Fruit fly (Drosophila melanogaster): ENCODE measurements around the gene CG14625.

DNA sequence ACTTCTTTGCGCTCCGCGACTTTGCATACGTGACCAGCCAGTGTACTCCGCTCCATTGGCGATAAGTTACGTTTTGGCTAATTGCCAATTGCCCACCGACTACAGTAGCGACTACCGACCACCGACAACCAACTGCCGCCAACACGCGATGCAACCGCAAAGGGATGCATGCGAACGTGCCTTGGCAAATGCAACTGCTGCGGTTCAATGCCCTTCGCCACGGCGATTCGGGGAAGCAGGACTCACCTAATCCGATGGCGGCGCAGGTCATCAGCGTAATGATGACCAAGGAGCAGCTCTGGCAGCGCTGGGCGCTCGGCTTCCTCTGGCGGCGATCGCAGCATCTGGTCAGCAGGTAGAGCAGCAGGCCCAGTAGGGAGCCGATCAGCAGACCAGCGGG is 26.5 kb downstream of the CG14625 start:
- TF ChIP-seq CG8478 (optimal IDR thresholded peaks at IDR 0.05): no peak
- no peak for TF ChIP-seq CTCF (optimal IDR thresholded peaks at IDR 0.05)

All from S2 (cell line).